Worm (Caenorhabditis elegans) whole organism, L1 larva: ENCODE results near the gene gtl-2.

Experiments used
- egl-27 ChIP-seq, 2 experiments: fragments of 150-350 bp in 1 of 2; sonication (generic microtip); optimal IDR thresholded peaks; 3 replicates each; lab custom pipeline; 2017 to 2018; ENCODE audit warnings: missing biosample characterization in 2 of 2, missing genetic modification characterization in 2 of 2, missing genetic modification reagents in 2 of 2
- fkh-10 ChIP-seq: sonication (generic microtip); optimal IDR thresholded peaks from 2 replicates; lab custom pipeline; 2017; ENCODE audit warnings: missing biosample characterization, missing genetic modification reagents, missing genetic modification characterization
- hlh-4 ChIP-seq: sonication (generic microtip); optimal IDR thresholded peaks from 2 replicates; lab custom pipeline; 2016; ENCODE audit warnings: mild to moderate bottlenecking, missing genetic modification characterization, missing compliant biosample characterization
- nhr-237 ChIP-seq: fragments of 150-350 bp; optimal IDR thresholded peaks from 2 replicates; lab custom pipeline; 2014; ENCODE audit warnings: missing biosample characterization, missing genetic modification characterization
- nhr-28 ChIP-seq: fragments of 150-350 bp; optimal IDR thresholded peaks from 2 replicates; lab custom pipeline; 2014; ENCODE audit warnings: missing biosample characterization, missing genetic modification characterization
- snpc-4 ChIP-seq: fragments of 150-350 bp; optimal IDR thresholded peaks from 2 replicates; lab custom pipeline; 2014; ENCODE audit warnings: missing biosample characterization, missing genetic modification characterization

DNA sequence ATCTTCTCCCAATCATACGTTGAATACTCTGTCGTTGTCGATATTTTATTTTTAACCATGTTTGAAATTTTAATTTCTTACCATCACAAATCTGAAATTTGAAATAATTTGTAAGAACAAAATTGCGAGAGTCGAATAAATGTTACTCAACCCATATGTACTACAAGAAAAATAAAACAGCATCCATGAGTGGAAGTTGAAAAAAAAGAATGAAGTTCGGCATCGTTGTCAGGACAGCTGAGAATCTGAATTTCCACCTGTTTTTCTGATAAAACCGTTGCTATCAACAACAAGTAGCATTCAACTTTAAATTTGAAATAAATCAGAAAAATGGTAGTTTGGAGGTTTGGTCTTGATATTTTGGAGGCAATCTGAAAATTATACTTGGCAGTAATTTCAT, 49.4 kb upstream of the gtl-2 start, which contains the start of gene C29F4.3:
- TF ChIP-seq hlh-4 (tag; lab: Kevin White, UChicago): no peak
- no peak for TF ChIP-seq snpc-4 (tag; lab: Kevin White, UChicago)
- TF ChIP-seq nhr-237 (tag; lab: Kevin White, UChicago): no peak
- TF ChIP-seq egl-27 (tag; optimal IDR thresholded peaks at IDR 0.05; lab: Kevin White, UChicago): no peak
- TF ChIP-seq nhr-28 (tag; lab: Kevin White, UChicago): no peak
- no peak for TF ChIP-seq fkh-10 (GFP tag; lab: Kevin White, UChicago)
